Fruit fly (Drosophila melanogaster) whole organism, prepupa: ENCODE data around the gene TfIIEbeta.

Source experiments
- Blimp-1 ChIP-seq: fragments of 200-800 bp; sonication (Bioruptor generic); optimal IDR thresholded peaks from 3 replicates; lab custom pipeline; 2017; ENCODE audit warnings: missing biosample characterization, missing genetic modification characterization, mild to moderate bottlenecking, moderate library complexity, missing genetic modification reagents
- CG10669 ChIP-seq: fragments of 200-800 bp; sonication (Bioruptor generic); optimal IDR thresholded peaks from 3 replicates; lab custom pipeline; 2018; ENCODE audit warnings: missing biosample characterization, mild to moderate bottlenecking, missing genetic modification characterization, moderate library complexity
- CG11762 ChIP-seq: fragments of 200-800 bp; sonication (Bioruptor generic); optimal IDR thresholded peaks from 3 replicates; lab custom pipeline; 2016; ENCODE audit warnings: missing biosample characterization, missing genetic modification characterization; ENCODE audit not compliant: insufficient read depth
- CG11902 ChIP-seq: fragments of 200-800 bp; sonication (Bioruptor generic); optimal IDR thresholded peaks from 3 replicates; lab custom pipeline; 2016; ENCODE audit warnings: missing biosample characterization, missing genetic modification characterization
- CG16779 ChIP-seq: fragments of 200-800 bp; sonication (Bioruptor generic); optimal IDR thresholded peaks from 3 replicates; lab custom pipeline; 2017; ENCODE audit warnings: missing biosample characterization, mild to moderate bottlenecking, missing genetic modification characterization
- CG3032 ChIP-seq: fragments of 200-800 bp; optimal IDR thresholded peaks from 2 replicates; lab custom pipeline; 2019; ENCODE audit warnings: missing biosample characterization, mild to moderate bottlenecking, missing genetic modification characterization, moderate library complexity
- CG31627 ChIP-seq: fragments of 200-800 bp; sonication (Bioruptor generic); optimal IDR thresholded peaks from 3 replicates; lab custom pipeline; 2016; ENCODE audit warnings: missing biosample characterization, missing genetic modification characterization
- CG34406 ChIP-seq: fragments of 200-800 bp; sonication (Bioruptor generic); optimal IDR thresholded peaks from 3 replicates; lab custom pipeline; 2016; ENCODE audit warnings: missing biosample characterization, missing genetic modification characterization
- CG4318 ChIP-seq: fragments of 200-800 bp; sonication (Bioruptor generic); optimal IDR thresholded peaks from 3 replicates; lab custom pipeline; 2017; ENCODE audit warnings: missing biosample characterization, mild to moderate bottlenecking, missing genetic modification characterization
- CG6163 ChIP-seq: fragments of 200-800 bp; sonication (Bioruptor generic); IDR thresholded peaks from 3 replicates; pipeline ENCODE4 v1.3.6; 2022; ENCODE audit warnings: missing biosample characterization, missing genetic modification characterization
- CG6792 ChIP-seq: fragments of 200-800 bp; sonication (Bioruptor generic); optimal IDR thresholded peaks from 3 replicates; lab custom pipeline; 2016; ENCODE audit warnings: missing biosample characterization, missing genetic modification characterization
- CG6808 ChIP-seq: fragments of 200-800 bp; sonication (Bioruptor generic); optimal IDR thresholded peaks from 3 replicates; lab custom pipeline; 2017; ENCODE audit warnings: missing biosample characterization, missing genetic modification characterization, mild to moderate bottlenecking, moderate library complexity, missing genetic modification reagents
- CG6854 ChIP-seq: fragments of 200-800 bp; sonication (Bioruptor generic); optimal IDR thresholded peaks from 2 replicates; lab custom pipeline; 2017; ENCODE audit warnings: missing biosample characterization, mild to moderate bottlenecking, missing genetic modification characterization
- CG7368 ChIP-seq: fragments of 200-800 bp; sonication (Bioruptor generic); optimal IDR thresholded peaks from 3 replicates; lab custom pipeline; 2016; ENCODE audit warnings: missing biosample characterization, missing genetic modification characterization
- CG8119 ChIP-seq: fragments of 200-800 bp; sonication (Bioruptor generic); IDR thresholded peaks from 3 replicates; pipeline ENCODE4 v1.3.6; 2022; ENCODE audit warnings: missing biosample characterization, missing genetic modification characterization
- CG8319 ChIP-seq: fragments of 200-800 bp; sonication (Bioruptor generic); optimal IDR thresholded peaks from 3 replicates; lab custom pipeline; 2016; ENCODE audit warnings: missing biosample characterization, missing genetic modification characterization
- Eip78C ChIP-seq: fragments of 200-800 bp; sonication (Bioruptor generic); peaks from one replicate; lab custom pipeline; 2016; ENCODE audit warnings: missing biosample characterization, missing genetic modification characterization
- Eip93F ChIP-seq: fragments of 200-800 bp; sonication (Bioruptor generic); optimal IDR thresholded peaks from 2 replicates; lab custom pipeline; 2016; ENCODE audit warnings: missing biosample characterization, mild to moderate bottlenecking, missing genetic modification characterization
- Gug ChIP-seq: fragments of 200-800 bp; sonication (Bioruptor generic); IDR thresholded peaks from 2 replicates; pipeline ENCODE4 v1.3.6; 2022; ENCODE audit warnings: missing biosample characterization, missing genetic modification characterization
- Hr39 ChIP-seq: fragments of 200-800 bp; sonication (Bioruptor generic); optimal IDR thresholded peaks from 2 replicates; lab custom pipeline; 2016; ENCODE audit warnings: missing biosample characterization, missing genetic modification characterization
- Hr4 ChIP-seq: fragments of 200-800 bp; sonication (Bioruptor generic); optimal IDR thresholded peaks from 3 replicates; lab custom pipeline; 2016; ENCODE audit warnings: missing biosample characterization, missing genetic modification characterization
- Smox ChIP-seq: fragments of 200-800 bp; sonication (Bioruptor generic); optimal IDR thresholded peaks from 3 replicates; lab custom pipeline; 2016; ENCODE audit warnings: missing biosample characterization, missing genetic modification characterization
- Sox102F ChIP-seq: fragments of 200-800 bp; sonication (Bioruptor generic); optimal IDR thresholded peaks from 2 replicates; lab custom pipeline; 2016; ENCODE audit warnings: missing biosample characterization, mild to moderate bottlenecking, missing genetic modification characterization
- Sox15 ChIP-seq: fragments of 200-800 bp; sonication (Bioruptor generic); optimal IDR thresholded peaks from 3 replicates; lab custom pipeline; 2016; ENCODE audit warnings: missing biosample characterization, missing genetic modification characterization
- achi ChIP-seq: fragments of 200-800 bp; sonication (Bioruptor generic); optimal IDR thresholded peaks from 3 replicates; lab custom pipeline; 2016; ENCODE audit warnings: missing biosample characterization, missing genetic modification characterization
- acj6 ChIP-seq: fragments of 200-800 bp; sonication (Bioruptor generic); optimal IDR thresholded peaks from 3 replicates; lab custom pipeline; 2016; ENCODE audit warnings: missing biosample characterization, missing genetic modification characterization
- cyc ChIP-seq: fragments of 200-800 bp; sonication (Bioruptor generic); optimal IDR thresholded peaks from 3 replicates; lab custom pipeline; 2016; ENCODE audit warnings: missing biosample characterization, missing genetic modification characterization
- dsx ChIP-seq: fragments of 200-800 bp; optimal IDR thresholded peaks from 3 replicates; lab custom pipeline; 2019; ENCODE audit warnings: missing biosample characterization, mild to moderate bottlenecking, missing genetic modification characterization, moderate library complexity; ENCODE audit not compliant: poor library complexity, severe bottlenecking
- eg ChIP-seq: fragments of 200-800 bp; sonication (Bioruptor generic); IDR thresholded peaks from 3 replicates; pipeline ENCODE4 v1.3.6; 2022; ENCODE audit warnings: missing biosample characterization, missing genetic modification characterization
- esn ChIP-seq: fragments of 200-800 bp; sonication (Bioruptor generic); optimal IDR thresholded peaks from 2 replicates; lab custom pipeline; 2016; ENCODE audit warnings: missing biosample characterization, mild to moderate bottlenecking, missing genetic modification characterization, moderate library complexity
- fd85E ChIP-seq: fragments of 200-800 bp; sonication (Bioruptor generic); optimal IDR thresholded peaks from 3 replicates; lab custom pipeline; 2016; ENCODE audit warnings: missing biosample characterization, missing genetic modification characterization
- fkh ChIP-seq: fragments of 200-800 bp; sonication (Bioruptor generic); optimal IDR thresholded peaks from 3 replicates; lab custom pipeline; 2017; ENCODE audit warnings: missing biosample characterization, mild to moderate bottlenecking, missing genetic modification characterization, moderate library complexity
- lz ChIP-seq: fragments of 200-800 bp; sonication (Bioruptor generic); optimal IDR thresholded peaks from 3 replicates; lab custom pipeline; 2016; ENCODE audit warnings: missing biosample characterization, missing genetic modification characterization
- net ChIP-seq: fragments of 200-800 bp; sonication (Bioruptor generic); optimal IDR thresholded peaks from 3 replicates; lab custom pipeline; 2016; ENCODE audit warnings: missing biosample characterization, missing genetic modification characterization
- pdm3 ChIP-seq: fragments of 200-800 bp; sonication (Bioruptor generic); optimal IDR thresholded peaks from 3 replicates; lab custom pipeline; 2016; ENCODE audit warnings: missing biosample characterization, missing genetic modification characterization
- salr ChIP-seq, 2 experiments: fragments of 200-800 bp; sonication (Bioruptor generic); optimal IDR thresholded peaks; 3 replicates each; lab custom pipeline; 2016 to 2018; ENCODE audit warnings: missing biosample characterization in 2 of 2, missing genetic modification characterization in 2 of 2, mild to moderate bottlenecking in 1 of 2
- spab ChIP-seq: fragments of 200-800 bp; sonication (Bioruptor generic); optimal IDR thresholded peaks from 2 replicates; lab custom pipeline; 2017; ENCODE audit warnings: missing biosample characterization, mild to moderate bottlenecking, missing genetic modification characterization, missing genetic modification reagents
- vri ChIP-seq: fragments of 200-800 bp; sonication (Bioruptor generic); optimal IDR thresholded peaks from 3 replicates; lab custom pipeline; 2016; ENCODE audit warnings: missing biosample characterization, mild to moderate bottlenecking, missing genetic modification characterization

Gene TfIIEbeta

dm6 chr3L:4259102-4259558 is 27.7 kb upstream of the TfIIEbeta start, which contains the start of the genes CG15011 and CG1309 (continued):
- TF ChIP-seq vri (no peak), achi (GFP tag; lab: Kevin White, UChicago) (peak; percentile 82), CG6808 (GFP tag; lab: Kevin White, UChicago) (peak; percentile 66), salr (GFP tag; optimal IDR thresholded peaks at IDR 0.05; lab: Kevin White, UChicago) (peak; percentile 41 to 47), CG11762 (GFP tag; lab: Kevin White, UChicago) (peak; percentile 55), CG34406 (peak; percentile 76), CG11902 (peak; percentile 68), Smox (GFP tag; lab: Kevin White, UChicago) (no peak), Sox102F (GFP tag; lab: Kevin White, UChicago) (no peak), eg (GFP tag; lab: Robert Waterston, UW) (peak; percentile 63; the same call in 2 of the 3 replicates), CG6792 (GFP tag; lab: Kevin White, UChicago) (peak; percentile 72), cyc (GFP tag; lab: Kevin White, UChicago) (peak; percentile 86), CG10669 (peak; percentile 66)

dm6 chr3L:4261177-4261576 is 25.7 kb upstream of the TfIIEbeta start:
- TF ChIP-seq spab (GFP tag; lab: Kevin White, UChicago) (no peak), CG8119 (GFP tag; lab: Robert Waterston, UW) (no peak), CG7368 (no peak), fd85E (GFP tag; lab: Kevin White, UChicago) (no peak), CG16779 (no peak), Eip93F (GFP tag; lab: Kevin White, UChicago) (no peak), CG11902 (no peak), CG6854 (GFP tag; lab: Kevin White, UChicago) (no peak)

- no peak for TF ChIP-seq CG6163 (GFP tag; lab: Robert Waterston, UW)
- TF ChIP-seq CG11762 (GFP tag; lab: Kevin White, UChicago), result no peak
- no peak for TF ChIP-seq vri
- peak; percentile 5 for TF ChIP-seq Hr39
- TF ChIP-seq CG3032, result no peak
- TF ChIP-seq CG4318, result no peak
- no peak for TF ChIP-seq Blimp-1
- TF ChIP-seq acj6, result peak; percentile 27
- no peak for TF ChIP-seq spab (GFP tag; lab: Kevin White, UChicago)
- TF ChIP-seq CG31627 (GFP tag; lab: Kevin White, UChicago), result peak; percentile 12
- peak; percentile 58 for TF ChIP-seq fkh (GFP tag; lab: Kevin White, UChicago)
- no peak for TF ChIP-seq Sox15 (GFP tag; lab: Kevin White, UChicago)
- TF ChIP-seq CG6854 (GFP tag; lab: Kevin White, UChicago), result no peak
- peak; percentile 10 for TF ChIP-seq Hr4 (GFP tag; lab: Kevin White, UChicago)
- TF ChIP-seq net (GFP tag; lab: Kevin White, UChicago), result no peak
- TF ChIP-seq dsx (GFP tag; lab: Kevin White, UChicago), result no peak
- TF ChIP-seq pdm3 (GFP tag; lab: Kevin White, UChicago), result peak; percentile 14
- TF ChIP-seq lz (GFP tag; lab: Kevin White, UChicago), result peak; percentile 9
- TF ChIP-seq Gug, result no peak
- peak; percentile 48 for TF ChIP-seq esn (GFP tag; lab: Kevin White, UChicago)
- no peak for TF ChIP-seq CG8319 (GFP tag; lab: Kevin White, UChicago)
- peak; percentile 20 for TF ChIP-seq achi (GFP tag; lab: Kevin White, UChicago)
- no peak for TF ChIP-seq eg (GFP tag; lab: Robert Waterston, UW)
- TF ChIP-seq Eip78C (GFP tag; lab: Kevin White, UChicago), result peak; percentile 81
- TF ChIP-seq Sox102F (GFP tag; lab: Kevin White, UChicago), result no peak
- TF ChIP-seq CG6808 (GFP tag; lab: Kevin White, UChicago), result no peak
These were observed 24.5 kb upstream of the TfIIEbeta start, which contains the start of the genes CG11586 and VhaM9.7-a for dm6 chr3L:4262384-4262783. Gene CG11586 (minus strand): TSS chr3L:4262470. Gene VhaM9.7-a (plus strand): TSS chr3L:4262705.
